Fruit fly (Drosophila melanogaster): ENCODE results near the gene CG15385.
A peak's percentile ranks its signal among the peaks of the same experiment; 100 is the strongest.

CG15385 gene

dm6 chr2L:2192123-2192601, 20.2 kb downstream of the CG15385 start, which contains the start of gene CG10874 (continued):
- TF ChIP-seq CG15514 (GFP tag; optimal IDR thresholded peaks at IDR 0.05) (peak; percentile 79), CG1603 (tag; optimal IDR thresholded peaks at IDR 0.05) (peak; percentile 72), stc (GFP tag; IDR thresholded peaks at IDR 0.05) (no peak), Lhr (GFP tag; optimal IDR thresholded peaks at IDR 0.05) (peak; percentile 77), CG30431 (GFP tag; optimal IDR thresholded peaks at IDR 0.05) (no peak), Abd-B (GFP tag; optimal IDR thresholded peaks at IDR 0.05) (peak; percentile 58), CG32532 (GFP tag; IDR thresholded peaks at IDR 0.05) (no peak), CG4360 (GFP tag; IDR thresholded peaks at IDR 0.05) (no peak), CG3281 (GFP tag; optimal IDR thresholded peaks at IDR 0.05) (no peak), dysf (GFP tag; IDR thresholded peaks at IDR 0.05) (no peak), CG7786 (GFP tag; optimal IDR thresholded peaks at IDR 0.05) (no peak), CG17802 (tag; optimal IDR thresholded peaks at IDR 0.05) (no peak), CG12155 (GFP tag; optimal IDR thresholded peaks at IDR 0.05) (peak; percentile 20), Nf-YC (tag; optimal IDR thresholded peaks at IDR 0.05) (peak; percentile 40), Dad (GFP tag; optimal IDR thresholded peaks at IDR 0.05) (no peak), Neu2 (GFP tag; optimal IDR thresholded peaks at IDR 0.05; ENCODE audit: borderline replicate concordance) (no peak), CG8089 (GFP tag; optimal IDR thresholded peaks at IDR 0.05) (no peak), esg (GFP tag; conservative IDR thresholded peaks at IDR 0.05) (no peak), sens (GFP tag) (peak; percentile 65), fu2 (GFP tag; optimal IDR thresholded peaks at IDR 0.05) (no peak), Xrp1 (GFP tag; IDR thresholded peaks at IDR 0.05) (no peak), ham (GFP tag; IDR thresholded peaks at IDR 0.05) (no peak), Pdp1 (GFP tag; optimal IDR thresholded peaks at IDR 0.05) (no peak), pzg (GFP tag; optimal IDR thresholded peaks at IDR 0.05) (peak; percentile 98), Max (GFP tag; optimal IDR thresholded peaks at IDR 0.05) (no peak), NfI (GFP tag; optimal IDR thresholded peaks at IDR 0.05) (peak; percentile 31), unpg (GFP tag; optimal IDR thresholded peaks at IDR 0.05) (no peak), CG2116 (GFP tag; optimal IDR thresholded peaks at IDR 0.05) (peak; percentile 70), sens-2 (GFP tag; IDR thresholded peaks at IDR 0.05) (no peak), crc (GFP tag; optimal IDR thresholded peaks at IDR 0.05) (no peak), dimm (GFP tag; IDR thresholded peaks at IDR 0.05) (no peak), amos (GFP tag; IDR thresholded peaks at IDR 0.05; ENCODE audit: partially characterized antibody) (no peak), Fer1 (GFP tag; optimal IDR thresholded peaks at IDR 0.05) (peak; percentile 11), CG2875 (GFP tag; optimal IDR thresholded peaks at IDR 0.05) (no peak), CG3163 (GFP tag; optimal IDR thresholded peaks at IDR 0.05) (no peak), seq (GFP tag; IDR thresholded peaks at IDR 0.05) (no peak), Ets65A (GFP tag) (peak; percentile 90), CG8388 (GFP tag; optimal IDR thresholded peaks at IDR 0.05) (no peak), CG14860 (GFP tag; IDR thresholded peaks at IDR 0.05; ENCODE audit: partially characterized antibody) (no peak), CG11398 (GFP tag; optimal IDR thresholded peaks at IDR 0.05) (no peak), pros (GFP tag; optimal IDR thresholded peaks at IDR 0.05) (no peak), CoRest (tag; optimal IDR thresholded peaks at IDR 0.05) (peak; percentile 37), eyg (GFP tag; optimal IDR thresholded peaks at IDR 0.05) (no peak), CG7556 (GFP tag; optimal IDR thresholded peaks at IDR 0.05) (no peak), CG4424 (GFP tag; optimal IDR thresholded peaks at IDR 0.05) (no peak), aop (GFP tag; IDR thresholded peaks at IDR 0.05) (no peak), CG9797 (GFP tag; optimal IDR thresholded peaks at IDR 0.05) (peak; percentile 81), cato (GFP tag; optimal IDR thresholded peaks at IDR 0.05; ENCODE audit: borderline replicate concordance) (no peak), CG1647 (GFP tag; optimal IDR thresholded peaks at IDR 0.05) (no peak), grn (GFP tag; optimal IDR thresholded peaks at IDR 0.05) (no peak), NC2β (GFP tag; optimal IDR thresholded peaks at IDR 0.05) (no peak), CG18764 (GFP tag; optimal IDR thresholded peaks at IDR 0.05) (peak; percentile 98)
